Worm (Caenorhabditis elegans) whole organism, L2 larva: ENCODE data around the gene Y54G2A.11.
"Not testable (repeated sequence)": the region's sequence is repeated elsewhere in the genome, so short reads cannot be mapped to it uniquely, and the experiment has no call there.

Experiments used
- C34F6.9 ChIP-seq: fragments of 150-350 bp; optimal IDR thresholded peaks from 2 replicates; lab custom pipeline; 2014; ENCODE audit warnings: missing biosample characterization, missing genetic modification characterization
- F13H6.1 ChIP-seq: sonication (generic microtip); optimal IDR thresholded peaks from 2 replicates; lab custom pipeline; 2016; ENCODE audit warnings: missing genetic modification characterization, missing compliant biosample characterization
- Y55F3AM.14 ChIP-seq: fragments of 200-800 bp; sonication (Bioruptor generic); optimal IDR thresholded peaks from 2 replicates; lab custom pipeline; 2018; ENCODE audit warnings: mild to moderate bottlenecking, missing genetic modification characterization, missing compliant biosample characterization
- alr-1 ChIP-seq: fragments of 150-350 bp; optimal IDR thresholded peaks from 2 replicates; lab custom pipeline; 2014; ENCODE audit warnings: missing biosample characterization, missing genetic modification characterization
- ama-1 ChIP-seq: fragments of 150-350 bp; optimal IDR thresholded peaks from 2 replicates; lab custom pipeline; 2018; ENCODE audit warnings: inconsistent platforms
- blmp-1 ChIP-seq: sonication (generic microtip); optimal IDR thresholded peaks from 2 replicates; lab custom pipeline; 2017; ENCODE audit warnings: missing genetic modification characterization, mild to moderate bottlenecking, missing compliant biosample characterization, antibody characterized with exemption, moderate library complexity; ENCODE audit not compliant: insufficient read depth
- ceh-82 ChIP-seq: fragments of 150-350 bp; optimal IDR thresholded peaks from 2 replicates; lab custom pipeline; 2014; ENCODE audit warnings: missing biosample characterization, missing genetic modification characterization
- crh-2 ChIP-seq: sonication (generic microtip); optimal IDR thresholded peaks from 2 replicates; lab custom pipeline; 2017; ENCODE audit warnings: missing biosample characterization, missing genetic modification characterization
- egl-27 ChIP-seq: sonication (generic microtip); optimal IDR thresholded peaks from 3 replicates; lab custom pipeline; 2017; ENCODE audit warnings: missing biosample characterization, missing genetic modification reagents, missing genetic modification characterization
- fos-1 ChIP-seq: fragments of 150-350 bp; optimal IDR thresholded peaks from 2 replicates; lab custom pipeline; 2014; ENCODE audit warnings: missing biosample characterization, missing genetic modification characterization
- gmeb-1 ChIP-seq: fragments of 150-350 bp; optimal IDR thresholded peaks from 2 replicates; lab custom pipeline; 2014; ENCODE audit warnings: missing biosample characterization, missing genetic modification characterization
- lin-13 ChIP-seq: fragments of 150-350 bp; optimal IDR thresholded peaks from 2 replicates; lab custom pipeline; 2014; ENCODE audit warnings: missing biosample characterization, missing genetic modification reagents, missing genetic modification characterization
- lsy-2 ChIP-seq, 2 experiments: fragments of 150-350 bp in 1 of 2; sonication (generic microtip) in 1 of 2; optimal IDR thresholded peaks; 2 replicates each; lab custom pipeline; 2014 to 2017; ENCODE audit warnings: missing biosample characterization in 2 of 2, missing genetic modification characterization in 2 of 2
- mab-5 ChIP-seq: fragments of 150-350 bp; optimal IDR thresholded peaks from 2 replicates; lab custom pipeline; 2014; ENCODE audit warnings: missing biosample characterization, missing genetic modification characterization
- mbf-1 ChIP-seq: sonication (generic microtip); optimal IDR thresholded peaks from 2 replicates; lab custom pipeline; 2017; ENCODE audit warnings: missing biosample characterization, missing genetic modification characterization
- nhr-10 ChIP-seq: sonication (generic microtip); optimal IDR thresholded peaks from 2 replicates; lab custom pipeline; 2017; ENCODE audit warnings: missing biosample characterization, missing genetic modification characterization
- nhr-11 ChIP-seq: fragments of 150-350 bp; optimal IDR thresholded peaks from 2 replicates; lab custom pipeline; 2014; ENCODE audit warnings: missing biosample characterization, missing genetic modification characterization
- nhr-129 ChIP-seq: fragments of 150-350 bp; optimal IDR thresholded peaks from 2 replicates; lab custom pipeline; 2014; ENCODE audit warnings: missing biosample characterization, missing genetic modification characterization
- nhr-21 ChIP-seq: fragments of 150-350 bp; optimal IDR thresholded peaks from 2 replicates; lab custom pipeline; 2014; ENCODE audit warnings: missing biosample characterization, missing genetic modification characterization
- nhr-23 ChIP-seq: fragments of 150-350 bp; optimal IDR thresholded peaks from 2 replicates; lab custom pipeline; 2014; ENCODE audit warnings: missing biosample characterization, missing genetic modification reagents, missing genetic modification characterization
- nhr-237 ChIP-seq: fragments of 150-350 bp; optimal IDR thresholded peaks from 2 replicates; lab custom pipeline; 2014; ENCODE audit warnings: missing biosample characterization, missing genetic modification characterization
- nhr-25 ChIP-seq: fragments of 150-350 bp; sonication (generic microtip); optimal IDR thresholded peaks from 3 replicates; lab custom pipeline; 2014; ENCODE audit warnings: missing biosample characterization, missing genetic modification characterization
- peb-1 ChIP-seq: fragments of 150-350 bp; optimal IDR thresholded peaks from 2 replicates; lab custom pipeline; 2014; ENCODE audit warnings: missing biosample characterization, missing genetic modification characterization
- sem-4 ChIP-seq: fragments of 150-350 bp; optimal IDR thresholded peaks from 2 replicates; lab custom pipeline; 2014; ENCODE audit warnings: missing biosample characterization, missing genetic modification reagents, missing genetic modification characterization
- skn-1 ChIP-seq: sonication (generic microtip); optimal IDR thresholded peaks from 2 replicates; lab custom pipeline; 2017; ENCODE audit warnings: missing biosample characterization, missing genetic modification characterization
- sma-3 ChIP-seq: sonication (generic microtip); optimal IDR thresholded peaks from 2 replicates; lab custom pipeline; 2016; ENCODE audit warnings: missing genetic modification reagents, missing genetic modification characterization, missing compliant biosample characterization
- sma-9 ChIP-seq, 2 experiments: fragments of 150-350 bp in 1 of 2; sonication (generic microtip) in 1 of 2; optimal IDR thresholded peaks; 2 replicates each; lab custom pipeline; 2014 to 2016; ENCODE audit warnings: missing genetic modification characterization in 2 of 2, mild to moderate bottlenecking in 1 of 2, missing biosample characterization in 1 of 2, missing compliant biosample characterization in 1 of 2, missing genetic modification reagents in 1 of 2, moderate library complexity in 1 of 2
- snpc-4 ChIP-seq: fragments of 150-350 bp; optimal IDR thresholded peaks from 2 replicates; lab custom pipeline; 2014; ENCODE audit warnings: missing biosample characterization, missing genetic modification characterization
- unc-39 ChIP-seq: fragments of 150-350 bp; optimal IDR thresholded peaks from 2 replicates; lab custom pipeline; 2014; ENCODE audit warnings: missing biosample characterization, missing genetic modification characterization
- unc-55 ChIP-seq: fragments of 150-350 bp; sonication (generic microtip); optimal IDR thresholded peaks from 3 replicates; lab custom pipeline; 2014; ENCODE audit warnings: missing biosample characterization, missing genetic modification reagents, missing genetic modification characterization
- zag-1 ChIP-seq: fragments of 150-350 bp; optimal IDR thresholded peaks from 2 replicates; lab custom pipeline; 2014; ENCODE audit warnings: missing biosample characterization, missing genetic modification characterization
- ztf-11 ChIP-seq: sonication (generic microtip); optimal IDR thresholded peaks from 2 replicates; lab custom pipeline; 2017; ENCODE audit warnings: missing biosample characterization, missing genetic modification characterization

The Y54G2A.11 gene

DNA sequence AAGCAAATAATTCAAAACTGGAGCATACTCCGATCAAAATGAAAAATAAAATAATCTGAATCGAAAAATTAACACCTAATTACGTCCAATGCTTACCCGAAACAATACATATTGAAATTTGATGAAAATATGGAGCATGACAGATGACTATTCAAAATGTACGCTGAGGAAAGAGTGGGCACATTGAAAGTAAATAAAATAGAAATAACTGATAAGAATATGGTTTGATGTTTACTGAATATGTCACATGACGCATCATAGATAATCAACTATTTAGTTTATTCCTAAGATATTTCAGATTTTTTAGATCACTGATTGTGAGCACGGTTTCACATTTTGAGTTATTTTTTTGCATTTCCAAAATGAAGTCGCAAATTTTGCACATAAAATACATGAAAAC, 26.7 kb upstream of the Y54G2A.11 start, which contains the start of gene Y54G2A.52:
TSS of gene Y54G2A.52 (minus strand) at position 348 of the 400 bp plus-strand sequence.
- TF ChIP-seq nhr-11 (no peak), alr-1 (tag; lab: Kevin White, UChicago) (no peak), nhr-23 (tag; lab: Kevin White, UChicago) (no peak), fos-1 (tag; lab: Kevin White, UChicago) (peak; percentile 79), crh-2 (peak; percentile 36), nhr-129 (tag; lab: Kevin White, UChicago) (peak; percentile 11), gmeb-1 (tag; lab: Kevin White, UChicago) (peak; percentile 7), zag-1 (no peak)

DNA sequence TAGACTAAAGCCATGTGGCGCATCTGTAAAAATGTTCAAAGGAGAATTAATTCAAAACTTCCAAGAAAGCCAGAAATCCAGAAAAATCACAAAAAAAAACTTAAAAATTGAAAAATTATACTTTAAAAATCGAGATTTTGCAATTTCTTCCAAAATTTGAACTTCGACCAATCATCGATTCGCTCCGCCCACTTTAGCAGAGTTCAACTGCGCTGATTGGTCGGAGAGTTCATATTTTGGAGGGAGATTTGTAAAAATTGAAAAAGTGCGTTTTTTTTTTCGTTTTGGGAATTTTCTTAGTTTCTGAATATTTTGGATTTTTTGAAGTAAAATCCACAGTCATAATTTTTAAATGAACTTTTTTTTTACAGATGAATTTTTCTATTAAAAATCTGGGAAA, 22.4 kb upstream of the Y54G2A.11 start:
- TF ChIP-seq mab-5 (tag; lab: Kevin White, UChicago) (no peak), sma-9 (GFP tag; optimal IDR thresholded peaks at IDR 0.05; lab: Kevin White, UChicago) (no peak), sma-9 (tag; optimal IDR thresholded peaks at IDR 0.05; lab: Kevin White, UChicago) (no peak), ceh-82 (no peak), zag-1 (no peak), nhr-10 (tag; lab: Kevin White, UChicago) (no peak), unc-39 (tag; lab: Kevin White, UChicago) (no peak), nhr-237 (tag; lab: Kevin White, UChicago) (no peak), F13H6.1 (tag; lab: Kevin White, UChicago) (no peak), nhr-23 (tag; lab: Kevin White, UChicago) (no peak), blmp-1 (tag; lab: Kevin White, UChicago) (no peak), nhr-21 (tag; lab: Kevin White, UChicago) (no peak), gmeb-1 (tag; lab: Kevin White, UChicago) (no peak), snpc-4 (tag; lab: Kevin White, UChicago) (no peak), nhr-129 (tag; lab: Kevin White, UChicago) (no peak), skn-1 (no peak), lin-13 (GFP tag; lab: Kevin White, UChicago) (no peak), mbf-1 (tag; lab: Kevin White, UChicago) (no peak), nhr-11 (no peak)

DNA sequence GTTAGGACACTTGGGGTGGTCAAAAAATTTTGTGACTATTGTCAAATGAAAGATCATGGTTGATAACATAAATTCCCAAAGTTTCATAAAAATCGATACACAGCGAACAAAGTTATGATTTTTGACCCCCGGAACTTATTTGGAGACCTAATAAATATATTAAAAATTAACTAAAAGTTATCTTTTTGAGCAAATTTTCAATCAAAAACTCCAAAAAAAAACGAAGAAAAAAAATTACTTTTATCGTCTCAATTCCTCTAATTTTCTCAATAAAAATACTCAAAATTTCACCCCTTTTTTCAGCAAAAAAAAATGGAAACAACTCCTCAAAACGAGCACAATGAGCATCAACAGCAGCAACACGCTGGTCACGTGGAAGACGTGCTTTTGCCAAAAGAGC, 16.8 kb upstream of the Y54G2A.11 start, which contains the start of gene atln-1:
TSS of gene atln-1 (plus strand) at position 301 of the 400 bp plus-strand sequence.
- not testable (repeated sequence) for TF ChIP-seq nhr-11, ztf-11, skn-1
- TF ChIP-seq, all 48 proteins: peak for 0; not testable (repeated sequence) for 48

DNA sequence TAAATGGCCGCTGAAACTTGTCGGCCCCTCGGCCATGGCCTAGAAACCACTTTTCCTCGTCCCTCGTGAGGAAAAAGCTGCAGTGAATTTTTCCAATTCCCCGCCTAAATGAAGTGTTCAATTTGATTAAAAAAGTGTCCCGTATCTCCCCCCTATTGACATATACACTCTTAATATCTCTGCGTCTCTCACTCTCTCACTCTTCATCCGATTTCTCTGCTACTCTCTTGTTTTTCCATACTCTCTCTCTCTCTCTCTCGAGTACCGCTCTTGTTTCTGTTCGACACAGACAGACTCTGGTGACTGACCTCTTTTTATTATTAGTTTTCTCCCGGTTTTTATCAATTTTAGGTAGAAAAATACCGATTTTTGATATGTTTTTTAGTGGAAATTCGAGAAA, 13.5 kb upstream of the Y54G2A.11 start:
- TF ChIP-seq C34F6.9 (tag; lab: Kevin White, UChicago): peak; percentile 43
- TF ChIP-seq nhr-11: no peak
- TF ChIP-seq crh-2: peak; percentile 46
- TF ChIP-seq snpc-4 (tag; lab: Kevin White, UChicago): no peak
- TF ChIP-seq lin-13 (GFP tag; lab: Kevin White, UChicago): peak; percentile 40
- TF ChIP-seq F13H6.1 (tag; lab: Kevin White, UChicago): peak; percentile 31
- TF ChIP-seq nhr-129 (tag; lab: Kevin White, UChicago): peak; percentile 20
- peak; percentile 28 for TF ChIP-seq sma-3 (GFP tag; lab: Kevin White, UChicago)
- no peak for TF ChIP-seq mbf-1 (tag; lab: Kevin White, UChicago)
- TF ChIP-seq nhr-25 (tag; lab: Kevin White, UChicago): peak; percentile 9
- no peak for TF ChIP-seq ama-1 (lab: Kevin White, UChicago)
- TF ChIP-seq fos-1 (tag; lab: Kevin White, UChicago): peak; percentile 10
- TF ChIP-seq lsy-2 (tag; optimal IDR thresholded peaks at IDR 0.05; lab: Kevin White, UChicago): peak; percentile 26 to 51
- peak; percentile 34 for TF ChIP-seq gmeb-1 (tag; lab: Kevin White, UChicago)
- TF ChIP-seq Y55F3AM.14: no peak
- peak; percentile 44 for TF ChIP-seq unc-55 (GFP tag; lab: Kevin White, UChicago)
- TF ChIP-seq, all 48 proteins: peak for 11

DNA sequence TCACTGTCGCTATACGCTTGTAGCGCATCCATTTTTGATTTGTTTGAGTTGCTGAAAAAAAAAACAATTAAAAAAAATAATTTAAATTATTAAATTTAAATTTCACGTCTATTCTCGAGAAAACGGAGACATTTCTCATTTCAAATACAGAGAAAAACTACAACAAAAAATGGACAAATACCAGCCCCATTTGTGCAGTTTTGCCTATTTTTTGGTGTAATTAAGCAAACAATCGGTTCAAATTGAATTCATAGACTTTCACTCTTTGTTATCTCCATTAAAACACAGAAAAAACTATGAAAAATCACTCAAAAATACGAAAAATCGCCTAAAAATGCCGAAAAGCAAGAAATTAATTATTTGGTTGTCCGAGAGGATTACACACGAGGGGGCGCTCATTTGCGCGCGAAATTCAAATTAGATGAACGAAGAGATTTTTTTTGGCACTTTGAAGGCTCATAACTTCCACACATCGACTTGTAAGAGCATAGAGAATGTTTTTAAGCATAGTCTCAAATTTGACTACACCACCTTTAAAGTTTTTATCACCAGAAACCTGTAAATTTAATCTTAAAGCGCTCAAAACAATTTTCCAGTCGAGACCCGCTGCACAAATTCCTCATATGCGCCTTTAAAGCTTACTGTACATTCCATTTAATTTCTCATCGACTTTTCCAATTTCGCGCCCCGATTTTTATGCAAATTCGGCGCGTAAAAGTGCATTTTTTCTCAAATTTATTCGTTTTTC, 11.4 kb upstream of the Y54G2A.11 start, which contains the start of gene Y54G2A.12:
TSS of gene Y54G2A.12 (minus strand) at position 51 of the 748 bp plus-strand sequence.
- no peak for TF ChIP-seq sma-9 (GFP tag; optimal IDR thresholded peaks at IDR 0.05; lab: Kevin White, UChicago)
- TF ChIP-seq sma-9 (tag; optimal IDR thresholded peaks at IDR 0.05; lab: Kevin White, UChicago): no peak
- no peak for TF ChIP-seq peb-1 (tag; lab: Kevin White, UChicago)
- TF ChIP-seq ama-1 (lab: Kevin White, UChicago): no peak
- no peak for TF ChIP-seq nhr-25 (tag; lab: Kevin White, UChicago)
- TF ChIP-seq mbf-1 (tag; lab: Kevin White, UChicago): no peak
- TF ChIP-seq sem-4 (tag; lab: Kevin White, UChicago): no peak
- TF ChIP-seq fos-1 (tag; lab: Kevin White, UChicago): no peak
- no peak for TF ChIP-seq egl-27 (tag; lab: Kevin White, UChicago)
